Fruit fly (Drosophila melanogaster) whole organism, prepupa: ENCODE measurements around the gene CG18265.

Experiments
- CG31627 ChIP-seq: fragments of 200-800 bp; sonication (Bioruptor generic); optimal IDR thresholded peaks from 3 replicates; lab custom pipeline; 2016; ENCODE audit warnings: missing biosample characterization, missing genetic modification characterization
- CG3919 ChIP-seq: fragments of 200-800 bp; sonication (Bioruptor generic); optimal IDR thresholded peaks from 3 replicates; lab custom pipeline; 2016; ENCODE audit warnings: missing biosample characterization, missing genetic modification characterization
- CG6276 ChIP-seq: fragments of 200-800 bp; sonication (Bioruptor generic); optimal IDR thresholded peaks from 2 replicates; lab custom pipeline; 2017; ENCODE audit warnings: missing biosample characterization, mild to moderate bottlenecking, missing genetic modification characterization
- Eip78C ChIP-seq: fragments of 200-800 bp; sonication (Bioruptor generic); peaks from one replicate; lab custom pipeline; 2016; ENCODE audit warnings: missing biosample characterization, missing genetic modification characterization
- Eip93F ChIP-seq: fragments of 200-800 bp; sonication (Bioruptor generic); optimal IDR thresholded peaks from 2 replicates; lab custom pipeline; 2016; ENCODE audit warnings: missing biosample characterization, mild to moderate bottlenecking, missing genetic modification characterization
- Ets21C ChIP-seq: fragments of 200-800 bp; sonication (Bioruptor generic); optimal IDR thresholded peaks from 3 replicates; lab custom pipeline; 2016; ENCODE audit warnings: missing biosample characterization, missing genetic modification characterization
- Met ChIP-seq: fragments of 200-800 bp; sonication (Bioruptor generic); optimal IDR thresholded peaks from 3 replicates; lab custom pipeline; 2016; ENCODE audit warnings: missing biosample characterization, missing genetic modification characterization
- esn ChIP-seq: fragments of 200-800 bp; sonication (Bioruptor generic); optimal IDR thresholded peaks from 2 replicates; lab custom pipeline; 2016; ENCODE audit warnings: missing biosample characterization, mild to moderate bottlenecking, missing genetic modification characterization, moderate library complexity
- net ChIP-seq: fragments of 200-800 bp; sonication (Bioruptor generic); optimal IDR thresholded peaks from 3 replicates; lab custom pipeline; 2016; ENCODE audit warnings: missing biosample characterization, missing genetic modification characterization

DNA sequence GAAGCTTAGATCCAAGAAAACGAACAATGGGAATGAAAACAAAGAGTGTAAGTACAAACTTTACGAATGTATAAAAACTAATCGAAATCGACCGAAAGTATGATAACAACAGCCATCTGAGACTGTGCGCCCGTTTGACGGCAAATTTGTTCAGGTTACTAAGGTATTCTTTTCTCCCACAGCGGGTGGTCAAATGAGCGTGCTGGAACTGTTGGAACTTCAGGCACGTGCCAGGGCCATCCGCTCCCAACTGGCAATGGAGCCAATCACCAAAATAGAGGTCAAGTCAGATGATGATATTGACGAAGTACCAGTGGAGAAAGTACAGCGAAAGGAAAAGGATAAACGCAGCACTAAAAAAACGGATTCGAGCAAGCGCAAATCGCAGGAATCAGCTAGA is 2.9 kb upstream of the CG18265 start, which contains the start of gene CG12229:
- TF ChIP-seq esn (GFP tag; lab: Kevin White, UChicago) = no peak
- no peak for TF ChIP-seq Eip93F (GFP tag; lab: Kevin White, UChicago)
- TF ChIP-seq Met (GFP tag; lab: Kevin White, UChicago) = no peak
- no peak for TF ChIP-seq CG3919 (GFP tag; lab: Kevin White, UChicago)
- TF ChIP-seq net (GFP tag; lab: Kevin White, UChicago) = no peak
- TF ChIP-seq Eip78C (GFP tag; lab: Kevin White, UChicago) = no peak
- no peak for TF ChIP-seq CG31627 (GFP tag; lab: Kevin White, UChicago)
- no peak for TF ChIP-seq CG6276
- TF ChIP-seq Ets21C (GFP tag; lab: Kevin White, UChicago) = no peak
